Worm (Caenorhabditis elegans): ENCODE data around the gene ZK1248.4.

DNA sequence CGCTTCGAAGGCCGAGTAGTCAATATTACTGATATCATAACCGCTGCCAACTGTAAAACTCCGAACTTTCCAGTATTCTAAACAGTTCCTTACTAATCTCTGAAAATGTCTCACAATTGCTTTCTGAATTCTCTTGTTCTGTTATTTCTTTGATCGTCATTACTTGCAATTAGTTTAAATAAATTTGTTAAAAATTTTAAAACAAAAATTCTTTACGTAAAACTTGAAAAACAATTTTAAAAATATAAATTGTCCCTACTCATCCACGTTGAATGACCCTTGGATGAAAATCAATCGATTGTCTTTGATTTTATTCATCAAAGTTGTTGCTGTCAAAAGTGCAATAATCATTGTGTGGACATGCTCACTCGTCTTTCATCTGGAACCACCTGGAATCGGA is 24.2 kb upstream of the ZK1248.4 start, which contains the start of gene acdh-8:
- TF ChIP-seq nhr-11 (tag; optimal IDR thresholded peaks at IDR 0.05) (no peak), unc-39 (tag; optimal IDR thresholded peaks at IDR 0.05) (no peak), ama-1 (optimal IDR thresholded peaks at IDR 0.05) (no peak), snpc-4 (tag; optimal IDR thresholded peaks at IDR 0.05) (no peak), R02D3.7 (tag; optimal IDR thresholded peaks at IDR 0.05) (no peak), nhr-12 (tag; optimal IDR thresholded peaks at IDR 0.05) (no peak), sea-2 (GFP tag; optimal IDR thresholded peaks at IDR 0.05) (no peak), egl-5 (tag; optimal IDR thresholded peaks at IDR 0.05) (no peak), nhr-67 (tag; optimal IDR thresholded peaks at IDR 0.05) (no peak), fos-1 (tag; optimal IDR thresholded peaks at IDR 0.05) (no peak)
